Worm (Caenorhabditis elegans): ENCODE results near the gene C28H8.7.

DNA sequence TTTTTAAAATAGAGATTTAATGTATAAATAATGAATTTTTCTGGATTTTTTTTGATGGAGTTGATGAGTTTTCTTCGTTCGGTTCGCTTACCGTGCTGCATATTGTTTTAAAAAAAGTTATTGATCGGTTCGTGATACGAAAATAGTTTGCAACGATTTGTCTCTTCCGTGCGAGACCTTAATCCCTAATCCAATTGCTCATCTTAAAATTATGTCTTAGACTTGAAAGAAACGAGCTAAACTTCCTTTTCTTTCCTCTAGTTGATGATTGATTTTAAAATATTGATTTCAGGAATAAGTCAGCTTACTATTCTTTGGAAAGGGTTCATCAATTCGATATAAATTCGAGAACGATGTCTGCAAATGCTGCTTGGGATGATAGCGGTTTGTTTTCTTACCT lies 21.6 kb upstream of the C28H8.7 start, which contains the start of gene C28H8.3:
- TF ChIP-seq php-3 (GFP tag; IDR thresholded peaks at IDR 0.05) (no peak), nhr-76 (tag; optimal IDR thresholded peaks at IDR 0.05) (no peak), lir-3 (tag; optimal IDR thresholded peaks at IDR 0.05) (no peak)

Data from whole organism, L4 larva.